Fruit fly (Drosophila melanogaster) whole organism, embryonic: ENCODE measurements around the gene Hexim.

Experiments
- Ada2b ChIP-seq: fragments of 200-800 bp; sonication (Bioruptor generic); IDR thresholded peaks from 2 replicates; pipeline ENCODE4 v1.3.6; 2022; ENCODE audit warnings: missing biosample characterization, missing genetic modification characterization
- Bgb ChIP-seq: fragments of 200-800 bp; sonication (Bioruptor generic); IDR thresholded peaks from 2 replicates; pipeline ENCODE4 v1.3.6; 2022; ENCODE audit warnings: missing biosample characterization, missing genetic modification characterization; ENCODE audit not compliant: partially characterized antibody
- Blimp-1 ChIP-seq: fragments of 200-800 bp; sonication (Bioruptor generic); optimal IDR thresholded peaks from 3 replicates; lab custom pipeline; 2018; ENCODE audit warnings: missing biosample characterization, missing genetic modification characterization, mild to moderate bottlenecking, moderate library complexity, missing genetic modification reagents
- BtbVII ChIP-seq: fragments of 200-800 bp; sonication (Bioruptor generic); optimal IDR thresholded peaks from 3 replicates; lab custom pipeline; 2017; ENCODE audit warnings: missing biosample characterization, mild to moderate bottlenecking, missing genetic modification characterization
- CG10565 ChIP-seq: fragments of 200-800 bp; sonication (Bioruptor generic); optimal IDR thresholded peaks from 3 replicates; lab custom pipeline; 2016; ENCODE audit warnings: missing biosample characterization, mild to moderate bottlenecking, missing genetic modification characterization
- CG11085 ChIP-seq: fragments of 200-800 bp; sonication (Bioruptor generic); IDR thresholded peaks from 2 replicates; pipeline ENCODE4 v1.3.6; 2022; ENCODE audit warnings: missing biosample characterization, missing genetic modification characterization
- CG14050 ChIP-seq: fragments of 200-800 bp; sonication (Bioruptor generic); IDR thresholded peaks from 3 replicates; pipeline ENCODE4 v1.3.6; 2022; ENCODE audit warnings: missing biosample characterization, missing genetic modification characterization
- CG14860 ChIP-seq: fragments of 200-800 bp; sonication (Bioruptor generic); IDR thresholded peaks from 3 replicates; pipeline ENCODE4 v1.3.6; 2022; ENCODE audit warnings: missing biosample characterization, missing genetic modification characterization; ENCODE audit not compliant: partially characterized antibody
- CG15269 ChIP-seq: fragments of 200-800 bp; sonication (Bioruptor generic); optimal IDR thresholded peaks from 2 replicates; lab custom pipeline; 2018; ENCODE audit warnings: missing biosample characterization, mild to moderate bottlenecking, missing genetic modification characterization, moderate library complexity
- CG16779 ChIP-seq: fragments of 200-800 bp; sonication (Bioruptor generic); IDR thresholded peaks from 2 replicates; pipeline ENCODE4 v1.3.6; 2022; ENCODE audit warnings: missing biosample characterization, missing genetic modification characterization
- CG16813 ChIP-seq: fragments of 200-800 bp; sonication (Bioruptor generic); IDR thresholded peaks from 3 replicates; pipeline ENCODE4 v1.3.6; 2022; ENCODE audit warnings: missing biosample characterization, missing genetic modification characterization; ENCODE audit not compliant: partially characterized antibody
- CG17328 ChIP-seq: fragments of 200-800 bp; sonication (Bioruptor generic); IDR thresholded peaks from 2 replicates; pipeline ENCODE4 v1.3.6; 2022; ENCODE audit warnings: missing biosample characterization, missing genetic modification characterization
- CG2889 ChIP-seq: fragments of 200-800 bp; sonication (Bioruptor generic); IDR thresholded peaks from 3 replicates; pipeline ENCODE4 v1.3.6; 2022; ENCODE audit warnings: missing biosample characterization, missing genetic modification characterization
- CG32532 ChIP-seq: fragments of 200-800 bp; sonication (Bioruptor generic); IDR thresholded peaks from 2 replicates; pipeline ENCODE4 v1.3.6; 2022; ENCODE audit warnings: missing biosample characterization, missing genetic modification characterization
- CG43689 ChIP-seq: fragments of 200-800 bp; sonication (Bioruptor generic); IDR thresholded peaks from 2 replicates; pipeline ENCODE4 v1.3.6; 2022; ENCODE audit warnings: missing biosample characterization, missing genetic modification characterization
- CG6254 ChIP-seq: fragments of 200-800 bp; sonication (Bioruptor generic); optimal IDR thresholded peaks from 3 replicates; lab custom pipeline; 2017; ENCODE audit warnings: mild to moderate bottlenecking, missing biosample characterization, missing genetic modification reagents, missing genetic modification characterization
- CG7372 ChIP-seq: fragments of 200-800 bp; sonication (Bioruptor generic); IDR thresholded peaks from 2 replicates; pipeline ENCODE4 v1.3.6; 2022; ENCODE audit warnings: missing biosample characterization, missing genetic modification characterization
- CG8281 ChIP-seq: fragments of 200-800 bp; sonication (Bioruptor generic); optimal IDR thresholded peaks from 2 replicates; lab custom pipeline; 2018; ENCODE audit warnings: missing biosample characterization, mild to moderate bottlenecking, missing genetic modification characterization, moderate library complexity
- CG8765 ChIP-seq: fragments of 200-800 bp; sonication (Bioruptor generic); IDR thresholded peaks from 2 replicates; pipeline ENCODE4 v1.3.6; 2022; ENCODE audit warnings: missing biosample characterization, missing genetic modification characterization
- CG9817 ChIP-seq: fragments of 200-800 bp; sonication (Bioruptor generic); optimal IDR thresholded peaks from 2 replicates; lab custom pipeline; 2018; ENCODE audit warnings: missing biosample characterization, mild to moderate bottlenecking, missing genetic modification characterization, moderate library complexity
- Dip3 ChIP-seq: fragments of 200-800 bp; sonication (Bioruptor generic); optimal IDR thresholded peaks from 3 replicates; lab custom pipeline; 2016; ENCODE audit warnings: missing biosample characterization, missing genetic modification characterization
- E2f2 ChIP-seq: fragments of 200-800 bp; sonication (Bioruptor generic); IDR thresholded peaks from 2 replicates; pipeline ENCODE4 v1.3.6; 2022; ENCODE audit warnings: missing biosample characterization, missing genetic modification characterization
- Gsc ChIP-seq: fragments of 200-800 bp; sonication (Bioruptor generic); IDR thresholded peaks from 2 replicates; pipeline ENCODE4 v1.3.6; 2022; ENCODE audit warnings: missing biosample characterization, missing genetic modification characterization
- Hr78 ChIP-seq, 2 experiments: fragments of 200-800 bp in 1 of 2; fragments of >200 bp in 1 of 2; sonication (Bioruptor generic) in 1 of 2; optimal IDR thresholded peaks; 2 replicates each; lab custom pipeline; 2017 to 2019; ENCODE audit warnings: missing biosample characterization in 2 of 2, missing genetic modification characterization in 2 of 2, mild to moderate bottlenecking in 1 of 2, moderate library complexity in 1 of 2
- MESR4 ChIP-seq: fragments of 200-800 bp; sonication (Bioruptor generic); optimal IDR thresholded peaks from 2 replicates; lab custom pipeline; 2018; ENCODE audit warnings: missing biosample characterization, mild to moderate bottlenecking, missing genetic modification characterization, moderate library complexity
- Max ChIP-seq: fragments of 200-800 bp; sonication (Bioruptor generic); optimal IDR thresholded peaks from 2 replicates; lab custom pipeline; 2016; ENCODE audit warnings: missing biosample characterization, mild to moderate bottlenecking, missing genetic modification characterization
- Mrtf ChIP-seq: fragments of 200-800 bp; sonication (Bioruptor generic); IDR thresholded peaks from 3 replicates; pipeline ENCODE4 v1.3.6; 2022; ENCODE audit warnings: missing biosample characterization, missing genetic modification characterization
- Myb ChIP-seq: fragments of 200-800 bp; sonication (Bioruptor generic); optimal IDR thresholded peaks from 2 replicates; lab custom pipeline; 2016; ENCODE audit warnings: missing biosample characterization, missing genetic modification characterization
- Neu2 ChIP-seq: fragments of 200-800 bp; sonication (Bioruptor generic); optimal IDR thresholded peaks from 3 replicates; lab custom pipeline; 2016; ENCODE audit warnings: missing biosample characterization, missing genetic modification characterization, borderline replicate concordance
- Oli ChIP-seq: fragments of 200-800 bp; sonication (Bioruptor generic); optimal IDR thresholded peaks from 2 replicates; lab custom pipeline; 2018; ENCODE audit warnings: missing biosample characterization, mild to moderate bottlenecking, missing genetic modification characterization, moderate library complexity
- Taf1 ChIP-seq: fragments of 200-800 bp; sonication (Bioruptor generic); IDR thresholded peaks from 2 replicates; pipeline ENCODE4 v1.3.6; 2022; ENCODE audit warnings: missing biosample characterization, missing genetic modification characterization
- ash1 ChIP-seq: fragments of 200-800 bp; sonication (Bioruptor generic); optimal IDR thresholded peaks from 2 replicates; lab custom pipeline; 2018; ENCODE audit warnings: missing biosample characterization, mild to moderate bottlenecking, missing genetic modification characterization
- bowl ChIP-seq: fragments of 200-800 bp; sonication (Bioruptor generic); IDR thresholded peaks from 2 replicates; pipeline ENCODE4 v1.3.6; 2022; ENCODE audit warnings: missing biosample characterization, missing genetic modification characterization
- ci ChIP-seq: fragments of 200-800 bp; sonication (Bioruptor generic); IDR thresholded peaks from 3 replicates; pipeline ENCODE4 v1.3.6; 2022; ENCODE audit warnings: missing biosample characterization, missing genetic modification characterization
- croc ChIP-seq: fragments of 200-800 bp; sonication (Bioruptor generic); conservative IDR thresholded peaks from 3 replicates; pipeline ENCODE4 v1.3.6; 2022; ENCODE audit warnings: missing biosample characterization, missing genetic modification characterization
- dati ChIP-seq: fragments of 200-800 bp; sonication (Bioruptor generic); IDR thresholded peaks from 2 replicates; pipeline ENCODE4 v1.3.6; 2022; ENCODE audit warnings: missing biosample characterization, missing genetic modification characterization
- dpn ChIP-seq, 2 experiments: fragments of 200-800 bp; sonication (Bioruptor generic); optimal IDR thresholded peaks; 3 replicates each; lab custom pipeline; 2016; ENCODE audit warnings: missing biosample characterization in 2 of 2, missing genetic modification characterization in 2 of 2
- grau ChIP-seq: fragments of 200-800 bp; optimal IDR thresholded peaks from 3 replicates; lab custom pipeline; 2019; ENCODE audit warnings: missing biosample characterization, mild to moderate bottlenecking, missing genetic modification characterization, moderate library complexity
- insv ChIP-seq, 2 experiments: fragments of 200-800 bp; sonication (Bioruptor generic); optimal IDR thresholded peaks; 3 replicates each; lab custom pipeline; 2016 to 2018; ENCODE audit warnings: missing biosample characterization in 2 of 2, missing genetic modification characterization in 2 of 2
- inv ChIP-seq: fragments of 200-800 bp; sonication (Bioruptor generic); IDR thresholded peaks from 2 replicates; pipeline ENCODE4 v1.3.6; 2022; ENCODE audit warnings: missing biosample characterization, missing genetic modification characterization; ENCODE audit not compliant: partially characterized antibody
- lmd ChIP-seq: fragments of 200-800 bp; sonication (Bioruptor generic); IDR thresholded peaks from 2 replicates; pipeline ENCODE4 v1.3.6; 2022; ENCODE audit warnings: missing biosample characterization, missing genetic modification characterization
- mam ChIP-seq: fragments of 200-800 bp; sonication (Bioruptor generic); optimal IDR thresholded peaks from 3 replicates; lab custom pipeline; 2016; ENCODE audit warnings: missing biosample characterization, missing genetic modification characterization
- mld ChIP-seq: fragments of 200-800 bp; sonication (Bioruptor generic); IDR thresholded peaks from 3 replicates; pipeline ENCODE4 v1.3.6; 2022; ENCODE audit warnings: missing biosample characterization, missing genetic modification characterization; ENCODE audit not compliant: partially characterized antibody
- nau ChIP-seq: fragments of 200-800 bp; sonication (Bioruptor generic); optimal IDR thresholded peaks from 3 replicates; lab custom pipeline; 2017; ENCODE audit warnings: missing biosample characterization, mild to moderate bottlenecking, missing genetic modification characterization, missing genetic modification reagents
- onecut ChIP-seq: fragments of 200-800 bp; sonication (Bioruptor generic); IDR thresholded peaks from 2 replicates; pipeline ENCODE4 v1.3.6; 2022; ENCODE audit warnings: missing biosample characterization, missing genetic modification characterization
- pfk ChIP-seq: fragments of 200-800 bp; sonication (Bioruptor generic); optimal IDR thresholded peaks from 2 replicates; lab custom pipeline; 2018; ENCODE audit warnings: missing biosample characterization, mild to moderate bottlenecking, missing genetic modification characterization, moderate library complexity
- pnt ChIP-seq: fragments of 200-800 bp; sonication (Bioruptor generic); optimal IDR thresholded peaks from 3 replicates; lab custom pipeline; 2016; ENCODE audit warnings: missing biosample characterization, missing genetic modification characterization
- pros ChIP-seq: fragments of 200-800 bp; sonication (Bioruptor generic); optimal IDR thresholded peaks from 3 replicates; lab custom pipeline; 2019; ENCODE audit warnings: missing biosample characterization, mild to moderate bottlenecking, missing genetic modification characterization, moderate library complexity
- sd ChIP-seq: fragments of 200-800 bp; sonication (Bioruptor generic); optimal IDR thresholded peaks from 3 replicates; lab custom pipeline; 2018; ENCODE audit warnings: missing biosample characterization, mild to moderate bottlenecking, missing genetic modification characterization, moderate library complexity

The Hexim gene

DNA sequence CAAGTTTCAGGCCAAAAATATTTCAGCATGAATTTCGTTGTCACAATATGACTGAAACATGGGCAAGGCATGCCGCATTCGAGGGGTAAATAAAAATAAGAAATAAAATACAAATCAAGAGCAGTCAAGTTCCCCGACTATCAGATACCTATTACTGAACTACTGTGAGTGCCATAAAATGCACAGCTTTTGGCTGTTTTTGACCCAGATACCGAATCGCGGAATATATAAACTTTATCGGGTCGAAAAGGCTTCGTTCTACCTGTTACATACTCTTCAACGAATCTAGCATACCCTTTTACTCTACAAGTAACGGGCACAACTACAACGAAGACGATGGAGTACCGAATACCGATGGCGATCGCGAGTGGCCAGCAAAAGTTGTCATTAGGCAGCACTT, 47.6 kb downstream of the Hexim start (continued):
- TF ChIP-seq Neu2 (GFP tag; lab: Kevin White, UChicago), result peak; percentile 12
- TF ChIP-seq CG9817 (tag; lab: Kevin White, UChicago), result peak; percentile 38
- peak; percentile 69 for TF ChIP-seq Bgb (GFP tag; lab: Robert Waterston, UW)
- TF ChIP-seq CG16813 (GFP tag; lab: Robert Waterston, UW), result peak; percentile 68
- no peak for TF ChIP-seq nau (GFP tag; lab: Kevin White, UChicago)
- no peak; the same call in 1 of the 2 replicates for TF ChIP-seq CG43689 (GFP tag; lab: Robert Waterston, UW)
- peak; percentile 70; the same call in 2 of the 3 replicates for TF ChIP-seq CG2889 (GFP tag; lab: Robert Waterston, UW)
- peak; percentile 51 for TF ChIP-seq grau
- TF ChIP-seq Blimp-1, result peak; percentile 13
- TF ChIP-seq sd (tag; lab: Kevin White, UChicago), result peak; percentile 89
- peak; percentile 36 for TF ChIP-seq onecut
- TF ChIP-seq CG32532, result peak; percentile 83
- no peak for TF ChIP-seq Hr78 (GFP tag; optimal IDR thresholded peaks at IDR 0.05; lab: Kevin White, UChicago)
- TF ChIP-seq insv (GFP tag; optimal IDR thresholded peaks at IDR 0.05; lab: Kevin White, UChicago), result no peak
- TF ChIP-seq dpn (GFP tag; optimal IDR thresholded peaks at IDR 0.05; lab: Kevin White, UChicago), result peak; percentile 45 to 75
- TF ChIP-seq mld (GFP tag; lab: Robert Waterston, UW), result 0 out of 3 replicates have a peak, but pooled peaks have one; percentile 32
- TF ChIP-seq Dip3 (GFP tag; lab: Kevin White, UChicago), result peak; percentile 59
- TF ChIP-seq E2f2 (GFP tag; lab: Robert Waterston, UW), result peak; percentile 49
- no peak for TF ChIP-seq pfk
- TF ChIP-seq CG8281, result peak; percentile 2
- 0 out of 2 replicates have a peak, but pooled peaks have one; percentile 39 for TF ChIP-seq dati (GFP tag; lab: Robert Waterston, UW)
- peak; percentile 57; the same call in 1 of the 2 replicates for TF ChIP-seq CG16779 (GFP tag; lab: Robert Waterston, UW)
- TF ChIP-seq Max, result no peak
- TF ChIP-seq CG14860, result peak; percentile 80
- TF ChIP-seq Taf1 (GFP tag; lab: Robert Waterston, UW), result 0 out of 2 replicates have a peak, but pooled peaks have one; percentile 56
- peak; percentile 76 for TF ChIP-seq Ada2b (GFP tag; lab: Robert Waterston, UW)
- TF ChIP-seq CG6254 (GFP tag; lab: Kevin White, UChicago), result no peak
- TF ChIP-seq inv (GFP tag; lab: Robert Waterston, UW), result peak; percentile 47; the same call in 1 of the 2 replicates
- TF ChIP-seq lmd (GFP tag; lab: Robert Waterston, UW), result peak; percentile 77
- no peak; the same call in 2 of the 3 replicates for TF ChIP-seq croc (GFP tag; lab: Robert Waterston, UW)
- TF ChIP-seq Gsc (GFP tag; lab: Robert Waterston, UW), result no peak
- TF ChIP-seq CG10565 (GFP tag; lab: Kevin White, UChicago), result no peak
- TF ChIP-seq mam (GFP tag; lab: Kevin White, UChicago), result peak; percentile 76
- peak; percentile 48 for TF ChIP-seq Oli (tag; lab: Kevin White, UChicago)
- peak; percentile 67 for TF ChIP-seq CG17328 (GFP tag; lab: Robert Waterston, UW)
- no peak for TF ChIP-seq pros (GFP tag; lab: Kevin White, UChicago)
- TF ChIP-seq pnt (GFP tag; lab: Kevin White, UChicago), result peak; percentile 23
- TF ChIP-seq Mrtf (GFP tag; lab: Robert Waterston, UW), result peak; percentile 64; the same call in 2 of the 3 replicates
- peak; percentile 39; the same call in 1 of the 2 replicates for TF ChIP-seq CG11085
- TF ChIP-seq BtbVII (GFP tag; lab: Kevin White, UChicago), result peak; percentile 28
- TF ChIP-seq CG15269 (tag; lab: Kevin White, UChicago), result peak; percentile 65
- TF ChIP-seq CG7372, result peak; percentile 56
- 0 out of 2 replicates have a peak, but pooled peaks have one; percentile 8 for TF ChIP-seq CG8765 (GFP tag; lab: Robert Waterston, UW)
- no peak for TF ChIP-seq MESR4 (GFP tag; lab: Kevin White, UChicago)
- TF ChIP-seq ash1 (GFP tag; lab: Kevin White, UChicago), result no peak
- TF ChIP-seq CG14050 (GFP tag; lab: Robert Waterston, UW), result peak; percentile 26; the same call in 1 of the 3 replicates
- peak; percentile 57 for TF ChIP-seq Myb
- 0 out of 2 replicates have a peak, but pooled peaks have one; percentile 52 for TF ChIP-seq bowl (GFP tag; lab: Robert Waterston, UW)
- TF ChIP-seq ci (GFP tag; lab: Robert Waterston, UW), result peak; percentile 80
